Worm (Caenorhabditis elegans): ENCODE measurements around the gene C35A5.5.

DNA sequence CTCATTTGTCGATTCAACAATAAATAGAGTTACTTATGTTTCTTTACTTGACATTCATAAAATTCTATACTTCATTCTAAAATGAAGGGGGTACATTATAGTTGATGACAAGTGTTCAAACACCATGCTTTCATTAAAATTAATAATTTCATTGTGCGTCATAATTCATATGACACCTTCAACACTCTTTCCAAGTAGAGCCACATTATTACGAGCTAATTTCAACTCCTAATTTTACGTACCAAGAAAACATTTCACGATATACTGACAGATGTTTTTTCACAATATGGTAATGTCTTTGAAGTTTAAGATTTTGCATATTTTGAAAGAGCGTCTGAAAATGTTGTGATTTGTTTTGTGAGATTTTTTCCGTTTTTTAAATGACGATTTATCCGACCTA, 40.2 kb upstream of the C35A5.5 start:
- TF ChIP-seq nhr-11 (tag; optimal IDR thresholded peaks at IDR 0.05), result no peak
- no peak for TF ChIP-seq mdl-1 (tag; optimal IDR thresholded peaks at IDR 0.05)

Data from whole organism, L1 larva.